Fruit fly (Drosophila melanogaster): Measurements from ENCODE around the gene CG5447.

DNA sequence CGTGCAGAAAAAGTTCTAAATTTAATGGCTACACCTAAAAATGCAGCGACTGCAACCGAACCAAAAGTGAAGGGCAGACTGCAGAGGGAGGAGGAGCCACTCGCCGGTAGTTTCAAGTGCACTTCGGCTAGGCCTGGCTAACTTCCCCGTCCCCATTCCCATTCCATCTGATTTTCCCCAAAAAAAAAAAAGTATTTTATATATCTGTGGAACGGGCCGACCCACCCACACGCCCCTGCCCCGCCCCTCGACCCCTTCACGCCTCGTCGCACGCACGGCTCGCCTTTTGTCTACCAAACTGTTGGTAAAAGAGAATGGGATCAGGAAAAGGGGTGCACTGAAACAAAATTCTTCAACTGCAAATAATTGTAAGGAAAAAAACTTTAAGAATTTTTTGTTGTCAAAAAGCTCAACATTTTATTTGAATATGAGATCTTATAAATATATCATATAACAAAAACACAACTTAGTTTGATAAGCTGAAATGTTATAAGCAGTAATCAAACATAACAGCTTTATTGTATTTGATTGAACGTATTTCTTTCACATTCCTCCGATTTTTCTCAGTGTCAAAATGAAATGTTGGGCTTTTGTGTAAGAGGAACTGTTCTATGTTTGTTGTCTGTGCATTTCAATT, 8.3 kb upstream of the CG5447 start:
- TF ChIP-seq Dfd (GFP tag; optimal IDR thresholded peaks at IDR 0.05) = no peak
- TF ChIP-seq Hr78 (GFP tag; optimal IDR thresholded peaks at IDR 0.05) = no peak
- TF ChIP-seq OdsH (GFP tag; optimal IDR thresholded peaks at IDR 0.05) = no peak
- no peak for TF ChIP-seq GATAd (GFP tag; optimal IDR thresholded peaks at IDR 0.05)
- no peak for TF ChIP-seq Mio (GFP tag; optimal IDR thresholded peaks at IDR 0.05)
- no peak for TF ChIP-seq woc (GFP tag; optimal IDR thresholded peaks at IDR 0.05)
- TF ChIP-seq rgr (GFP tag; optimal IDR thresholded peaks at IDR 0.05) = no peak
- no peak for TF ChIP-seq fru (GFP tag; optimal IDR thresholded peaks at IDR 0.05)
- TF ChIP-seq sv (GFP tag; optimal IDR thresholded peaks at IDR 0.05) = no peak
